Worm (Caenorhabditis elegans) whole organism, dauer: ENCODE measurements around the gene F02A9.1.

Experiments
- unc-62 ChIP-seq: sonication (generic microtip); optimal IDR thresholded peaks from 2 replicates; lab custom pipeline; 2017; ENCODE audit warnings: missing biosample characterization, missing genetic modification reagents, missing genetic modification characterization

The F02A9.1 gene

ce11 chrIII:9077708-9078107 lies at the start of gene F02A9.1:
F02A9.1 (minus strand) TSS chrIII:9077808.
- no peak for TF ChIP-seq unc-62 (GFP tag; lab: Kevin White, UChicago)

- no peak for TF ChIP-seq unc-62 (GFP tag; lab: Kevin White, UChicago)
Measured at ce11 chrIII:9125789-9126304, 48.2 kb upstream of the F02A9.1 start, which contains the start of gene sec-16A.1. sec-16A.1 (plus strand) TSS chrIII:9125839.

ce11 chrIII:9118921-9119606 lies 41.5 kb upstream of the F02A9.1 start, which contains the start of gene ced-11:
ced-11 (plus strand) TSS chrIII:9119556.
- TF ChIP-seq unc-62 (GFP tag; lab: Kevin White, UChicago) = no peak

DNA sequence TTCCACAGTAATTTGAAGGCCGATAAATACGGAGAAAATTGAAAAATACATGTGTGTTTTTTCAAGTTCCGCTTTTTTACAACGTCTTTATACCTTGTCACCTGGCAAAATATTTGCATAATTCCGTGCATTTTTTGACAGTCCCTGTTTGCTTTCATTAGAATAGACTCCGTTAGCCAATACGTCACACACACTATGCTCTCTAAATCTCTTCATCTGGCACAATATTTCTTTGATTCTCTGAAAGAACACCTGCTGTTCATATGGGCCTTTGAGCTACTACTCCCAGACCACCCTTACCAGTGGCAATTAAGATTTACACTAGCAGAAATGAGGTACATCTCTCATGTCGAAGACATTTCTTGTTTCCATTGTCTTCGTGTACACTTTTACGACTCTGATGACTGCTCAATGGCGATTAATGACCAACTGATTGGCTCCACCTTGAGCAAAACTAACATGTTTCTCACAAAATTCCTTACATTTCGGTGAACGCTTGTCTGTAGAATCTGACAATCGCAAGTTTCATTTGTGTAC lies 40.8 kb upstream of the F02A9.1 start, which contains the start of gene grl-11:
Gene grl-11, minus strand, starts transcription at position 51 of the 537 bp plus-strand sequence.
- no peak for TF ChIP-seq unc-62 (GFP tag; lab: Kevin White, UChicago)

DNA sequence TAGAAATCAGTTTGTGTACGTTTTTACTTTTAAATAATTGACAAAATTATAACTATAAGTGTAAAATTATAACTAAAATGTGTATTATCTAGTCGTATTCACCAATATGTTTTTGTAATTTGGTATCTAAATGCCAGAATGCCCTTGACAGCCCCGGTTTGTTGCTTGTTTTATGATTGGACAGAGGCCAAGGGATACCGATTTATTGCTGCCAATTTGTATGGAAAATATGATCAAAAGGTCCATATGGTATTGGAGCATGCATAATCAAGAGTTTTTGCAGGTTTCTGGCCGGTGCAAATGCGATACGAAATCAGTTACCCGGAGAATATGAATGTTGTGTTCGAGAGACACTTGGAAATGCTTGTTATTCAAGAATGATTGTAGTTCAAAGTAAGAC lies 38.1 kb upstream of the F02A9.1 start:
- TF ChIP-seq unc-62 (GFP tag; lab: Kevin White, UChicago) = no peak

DNA sequence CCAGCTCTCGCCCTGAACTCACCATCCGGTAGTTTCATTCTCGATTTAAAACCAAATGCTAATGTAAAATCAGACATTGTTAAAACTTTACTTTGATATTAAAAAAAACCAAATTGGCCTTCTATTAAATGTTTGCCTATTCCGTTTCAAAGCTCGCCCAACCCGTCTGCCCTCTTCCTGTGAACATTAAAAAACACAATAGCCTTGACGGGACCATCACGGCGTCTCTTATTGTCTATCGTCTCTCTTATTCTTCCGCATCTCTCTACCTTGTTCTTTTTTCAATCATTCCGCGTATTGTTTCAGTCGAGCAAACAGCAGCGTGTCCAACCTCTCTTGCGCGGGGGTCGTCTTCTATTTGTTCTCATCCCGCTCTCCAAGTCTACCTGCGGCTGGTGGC lies 37.0 kb upstream of the F02A9.1 start, which contains the start of gene ZK512.1:
Gene ZK512.1, plus strand, starts transcription at position 301 of the 400 bp plus-strand sequence.
- no peak for TF ChIP-seq unc-62 (GFP tag; lab: Kevin White, UChicago)

- no peak for TF ChIP-seq unc-62 (GFP tag; lab: Kevin White, UChicago)
Measured at ce11 chrIII:9114076-9114475, 36.5 kb upstream of the F02A9.1 start.

ce11 chrIII:9112479-9112878 lies 34.9 kb upstream of the F02A9.1 start:
- no peak for TF ChIP-seq unc-62 (GFP tag; lab: Kevin White, UChicago)

DNA sequence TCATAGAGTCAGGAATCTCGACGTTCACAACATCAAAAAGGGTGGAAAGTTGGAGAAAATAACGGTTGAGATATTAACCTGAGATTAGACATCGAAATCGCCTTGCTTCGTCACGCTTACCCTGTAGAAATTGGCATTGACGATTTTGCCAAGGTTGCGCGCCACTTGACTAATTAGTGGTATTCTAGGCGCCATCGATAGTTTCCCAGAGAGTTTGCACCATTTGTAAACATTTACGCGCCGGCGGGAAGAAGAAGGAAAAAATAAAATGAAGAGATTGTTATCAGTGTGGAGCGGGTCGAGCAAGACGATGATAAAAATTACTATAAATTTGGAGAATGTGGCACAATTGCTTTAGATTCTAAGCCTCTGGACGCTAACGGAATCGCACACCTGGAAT lies 32.7 kb upstream of the F02A9.1 start:
- TF ChIP-seq unc-62 (GFP tag; lab: Kevin White, UChicago) = no peak

DNA sequence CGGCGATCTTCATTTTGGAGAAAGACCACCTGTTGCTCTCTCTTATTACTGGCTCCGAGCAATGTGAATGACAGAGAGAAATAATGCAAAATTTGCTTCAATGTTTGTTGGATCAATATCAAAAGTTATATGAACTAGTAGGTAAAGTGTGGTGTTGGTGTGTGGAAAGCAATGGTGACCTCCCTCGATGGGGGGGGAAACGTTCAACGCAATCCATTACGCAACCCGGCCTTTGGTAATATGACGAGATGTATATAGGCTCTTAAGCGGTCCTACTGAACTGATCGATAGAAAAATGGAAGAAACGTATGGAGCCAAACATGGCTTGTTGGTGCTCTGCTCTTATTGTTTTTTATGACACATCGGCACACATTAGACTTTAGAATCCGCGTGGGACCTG lies 32.1 kb upstream of the F02A9.1 start:
- no peak for TF ChIP-seq unc-62 (GFP tag; lab: Kevin White, UChicago)

- no peak for TF ChIP-seq unc-62 (GFP tag; lab: Kevin White, UChicago)
Measured at ce11 chrIII:9109172-9109571, 31.6 kb upstream of the F02A9.1 start, which contains the start of gene cya-1. cya-1 (minus strand) TSS chrIII:9109272.

- TF ChIP-seq unc-62 (GFP tag; lab: Kevin White, UChicago) = no peak
Measured at ce11 chrIII:9105653-9106052, 28.0 kb upstream of the F02A9.1 start.

- TF ChIP-seq unc-62 (GFP tag; lab: Kevin White, UChicago) = no peak
Measured at ce11 chrIII:9104060-9104459, 26.5 kb upstream of the F02A9.1 start.

ce11 chrIII:9103643-9104042 lies 26.0 kb upstream of the F02A9.1 start, which contains the start of gene dos-1:
dos-1 (plus strand) TSS chrIII:9103943.
- TF ChIP-seq unc-62 (GFP tag; lab: Kevin White, UChicago) = no peak

- TF ChIP-seq unc-62 (GFP tag; lab: Kevin White, UChicago) = no peak
Measured at ce11 chrIII:9101212-9101611, 23.6 kb upstream of the F02A9.1 start, which contains the start of gene ZK507.1. ZK507.1 (minus strand) TSS chrIII:9101312.
